Worm (Caenorhabditis elegans) whole organism, mixed stage, embryonic: Measurements from ENCODE around the gene fbxl-5.

Experiments used
- bed-3 ChIP-seq: fragments of 200-800 bp; sonication (Bioruptor generic); optimal IDR thresholded peaks from 3 replicates; lab custom pipeline; 2018; ENCODE audit warnings: mild to moderate bottlenecking, missing genetic modification characterization, moderate library complexity, missing compliant biosample characterization
- ceh-39 ChIP-seq: fragments of 150-350 bp; optimal IDR thresholded peaks from 2 replicates; lab custom pipeline; 2014; ENCODE audit warnings: missing biosample characterization, missing genetic modification characterization
- ceh-83 ChIP-seq: fragments of 200-800 bp; sonication (Bioruptor generic); optimal IDR thresholded peaks from 2 replicates; lab custom pipeline; 2018; ENCODE audit warnings: mild to moderate bottlenecking, missing genetic modification characterization, missing compliant biosample characterization
- elt-3 ChIP-seq: fragments of 150-350 bp; optimal IDR thresholded peaks from 2 replicates; lab custom pipeline; 2014; ENCODE audit warnings: missing biosample characterization, missing genetic modification characterization
- ham-2 ChIP-seq: fragments of 200-800 bp; sonication (Bioruptor generic); optimal IDR thresholded peaks from 2 replicates; lab custom pipeline; 2018; ENCODE audit warnings: mild to moderate bottlenecking, missing genetic modification characterization, missing compliant biosample characterization
- lsy-2 ChIP-seq: fragments of 150-350 bp; optimal IDR thresholded peaks from 2 replicates; lab custom pipeline; 2014; ENCODE audit warnings: missing biosample characterization, missing genetic modification characterization
- nhr-237 ChIP-seq: fragments of 150-350 bp; optimal IDR thresholded peaks from 2 replicates; lab custom pipeline; 2014; ENCODE audit warnings: missing biosample characterization, missing genetic modification characterization
- nhr-28 ChIP-seq: fragments of 150-350 bp; optimal IDR thresholded peaks from 2 replicates; lab custom pipeline; 2014; ENCODE audit warnings: missing biosample characterization, missing genetic modification characterization
- nhr-76 ChIP-seq: sonication (generic microtip); optimal IDR thresholded peaks from 2 replicates; lab custom pipeline; 2017; ENCODE audit warnings: missing biosample characterization, missing genetic modification characterization
- pha-4 ChIP-seq: fragments of 150-350 bp; optimal IDR thresholded peaks from 2 replicates; lab custom pipeline; 2018; ENCODE audit warnings: missing biosample characterization, missing genetic modification reagents, missing genetic modification characterization
- snpc-4 ChIP-seq: fragments of 150-350 bp; optimal IDR thresholded peaks from 2 replicates; lab custom pipeline; 2014; ENCODE audit warnings: missing biosample characterization, missing genetic modification characterization
- tbx-8 ChIP-seq: fragments of 200-800 bp; sonication (Bioruptor generic); optimal IDR thresholded peaks from 2 replicates; lab custom pipeline; 2018; ENCODE audit warnings: mild to moderate bottlenecking, missing genetic modification characterization, moderate library complexity, missing compliant biosample characterization
- unc-62 ChIP-seq: fragments of 150-350 bp; optimal IDR thresholded peaks from 2 replicates; lab custom pipeline; 2014; ENCODE audit warnings: missing biosample characterization, missing genetic modification reagents, missing genetic modification characterization

- TF ChIP-seq pha-4 (no peak), snpc-4 (tag; lab: Kevin White, UChicago) (no peak), nhr-237 (tag; lab: Kevin White, UChicago) (no peak), unc-62 (GFP tag; lab: Kevin White, UChicago) (no peak), nhr-28 (tag; lab: Kevin White, UChicago) (no peak), nhr-76 (tag; lab: Kevin White, UChicago) (no peak), bed-3 (GFP tag; lab: Kevin White, UChicago) (no peak), tbx-8 (no peak), ham-2 (GFP tag; lab: Kevin White, UChicago) (no peak), lsy-2 (tag; lab: Kevin White, UChicago) (no peak), ceh-83 (no peak), elt-3 (no peak), ceh-39 (tag; lab: Kevin White, UChicago) (no peak)
Observed at ce11 chrV:7777098-7777497, 34.4 kb downstream of the fbxl-5 start, which contains the start of gene C26F1.3.
